Worm (Caenorhabditis elegans): Measurements from ENCODE around the gene F13A7.12.

ce11 chrV:16361350-16361749 is 34.5 kb upstream of the F13A7.12 start:
- TF ChIP-seq ama-1 (optimal IDR thresholded peaks at IDR 0.05), result no peak
- no peak for TF ChIP-seq nhr-23 (tag; optimal IDR thresholded peaks at IDR 0.05)
- no peak for TF ChIP-seq ceh-82 (tag; optimal IDR thresholded peaks at IDR 0.05)
- no peak for TF ChIP-seq ztf-4 (tag; optimal IDR thresholded peaks at IDR 0.05)
- TF ChIP-seq ztf-11 (tag; optimal IDR thresholded peaks at IDR 0.05), result no peak
- TF ChIP-seq lin-13 (GFP tag; optimal IDR thresholded peaks at IDR 0.05), result no peak
- TF ChIP-seq egl-27 (tag; optimal IDR thresholded peaks at IDR 0.05), result no peak
- TF ChIP-seq blmp-1 (tag; optimal IDR thresholded peaks at IDR 0.05; ENCODE audit: insufficient read depth), result no peak
- TF ChIP-seq nhr-77 (tag; optimal IDR thresholded peaks at IDR 0.05), result no peak
- no peak for TF ChIP-seq nhr-10 (tag; optimal IDR thresholded peaks at IDR 0.05)
- no peak for TF ChIP-seq snpc-4 (tag; optimal IDR thresholded peaks at IDR 0.05)
- no peak for TF ChIP-seq unc-62 (GFP tag; optimal IDR thresholded peaks at IDR 0.05)
- no peak for TF ChIP-seq nhr-11 (tag; optimal IDR thresholded peaks at IDR 0.05)
- TF ChIP-seq ceh-16 (tag; optimal IDR thresholded peaks at IDR 0.05), result no peak

Data from whole organism, L2 larva.